Worm (Caenorhabditis elegans) whole organism, late embryonic: Measurements from ENCODE around the gene C04A2.15.

Experiments used
- C38D4.7 ChIP-seq: fragments of 200-800 bp; sonication (Bioruptor generic); optimal IDR thresholded peaks from 2 replicates; lab custom pipeline; 2018; ENCODE audit warnings: mild to moderate bottlenecking, missing genetic modification characterization, moderate library complexity, missing compliant biosample characterization
- F13H6.1 ChIP-seq: sonication (generic microtip); optimal IDR thresholded peaks from 2 replicates; lab custom pipeline; 2016; ENCODE audit warnings: missing genetic modification characterization, missing compliant biosample characterization
- K09A11.1 ChIP-seq: sonication (generic microtip); optimal IDR thresholded peaks from 2 replicates; lab custom pipeline; 2017; ENCODE audit warnings: antibody characterized with exemption, mild to moderate bottlenecking, missing genetic modification characterization, missing compliant biosample characterization; ENCODE audit not compliant: insufficient read depth
- T23F11.4 ChIP-seq: fragments of 200-800 bp; sonication (Bioruptor generic); optimal IDR thresholded peaks from 2 replicates; lab custom pipeline; 2018; ENCODE audit warnings: mild to moderate bottlenecking, missing genetic modification characterization, missing compliant biosample characterization
- Y22D7AL.16 ChIP-seq: sonication (generic microtip); optimal IDR thresholded peaks from 2 replicates; lab custom pipeline; 2016; ENCODE audit warnings: missing genetic modification characterization, missing compliant biosample characterization
- ahr-1 ChIP-seq: sonication (generic microtip); optimal IDR thresholded peaks from 2 replicates; lab custom pipeline; 2016; ENCODE audit warnings: missing genetic modification characterization, missing compliant biosample characterization
- ceh-18 ChIP-seq: sonication (generic microtip); optimal IDR thresholded peaks from 2 replicates; lab custom pipeline; 2016; ENCODE audit warnings: missing genetic modification characterization, missing compliant biosample characterization
- ceh-22 ChIP-seq: sonication (generic microtip); optimal IDR thresholded peaks from 2 replicates; lab custom pipeline; 2017; ENCODE audit warnings: missing biosample characterization, missing genetic modification characterization
- ceh-24 ChIP-seq: sonication (generic microtip); optimal IDR thresholded peaks from 2 replicates; lab custom pipeline; 2016; ENCODE audit warnings: mild to moderate bottlenecking, missing genetic modification characterization, missing compliant biosample characterization
- ceh-30 ChIP-seq: fragments of 150-350 bp; optimal IDR thresholded peaks from 2 replicates; lab custom pipeline; 2014; ENCODE audit warnings: missing biosample characterization, missing genetic modification characterization
- ceh-31 ChIP-seq: sonication (generic microtip); optimal IDR thresholded peaks from 2 replicates; lab custom pipeline; 2016; ENCODE audit warnings: missing genetic modification characterization, missing compliant biosample characterization
- ceh-34 ChIP-seq: sonication (generic microtip); optimal IDR thresholded peaks from 2 replicates; lab custom pipeline; 2016; ENCODE audit warnings: mild to moderate bottlenecking, missing genetic modification characterization, missing compliant biosample characterization
- ceh-45 ChIP-seq: fragments of 200-800 bp; sonication (Bioruptor generic); IDR thresholded peaks from 2 replicates; pipeline ENCODE4 v1.3.6; 2022; ENCODE audit warnings: missing genetic modification reagents, missing genetic modification characterization, missing compliant biosample characterization
- ceh-48 ChIP-seq: sonication (generic microtip); optimal IDR thresholded peaks from 2 replicates; lab custom pipeline; 2016; ENCODE audit warnings: missing genetic modification characterization, inconsistent platforms, missing compliant biosample characterization
- che-1 ChIP-seq: sonication (generic microtip); optimal IDR thresholded peaks from 2 replicates; lab custom pipeline; 2016; ENCODE audit warnings: mild to moderate bottlenecking, missing genetic modification characterization, missing compliant biosample characterization
- dve-1 ChIP-seq: sonication (generic microtip); optimal IDR thresholded peaks from 2 replicates; lab custom pipeline; 2017; ENCODE audit warnings: antibody characterized with exemption, mild to moderate bottlenecking, missing genetic modification characterization, missing compliant biosample characterization
- elt-2 ChIP-seq: sonication (generic microtip); optimal IDR thresholded peaks from 2 replicates; lab custom pipeline; 2016; ENCODE audit warnings: missing genetic modification reagents, missing genetic modification characterization, missing compliant biosample characterization
- ets-4 ChIP-seq: sonication (generic microtip); optimal IDR thresholded peaks from 2 replicates; lab custom pipeline; 2016; ENCODE audit warnings: missing genetic modification characterization, missing compliant biosample characterization
- eyg-1 ChIP-seq: sonication (generic microtip); optimal IDR thresholded peaks from 2 replicates; lab custom pipeline; 2016; ENCODE audit warnings: missing genotype, missing genetic modification characterization, missing compliant biosample characterization
- fax-1 ChIP-seq: sonication (generic microtip); optimal IDR thresholded peaks from 2 replicates; lab custom pipeline; 2016; ENCODE audit warnings: missing genotype, missing genetic modification characterization, missing compliant biosample characterization
- fkh-10 ChIP-seq: fragments of 150-350 bp; optimal IDR thresholded peaks from 2 replicates; lab custom pipeline; 2014; ENCODE audit warnings: missing biosample characterization, missing genetic modification reagents, missing genetic modification characterization
- fkh-6 ChIP-seq: sonication (generic microtip); optimal IDR thresholded peaks from 2 replicates; lab custom pipeline; 2016; ENCODE audit warnings: missing genetic modification characterization, missing compliant biosample characterization
- hlh-13 ChIP-seq: fragments of 200-800 bp; sonication (Bioruptor generic); optimal IDR thresholded peaks from 2 replicates; lab custom pipeline; 2018; ENCODE audit warnings: mild to moderate bottlenecking, missing genetic modification characterization, missing compliant biosample characterization
- hlh-15 ChIP-seq: sonication (generic microtip); optimal IDR thresholded peaks from 2 replicates; lab custom pipeline; 2016; ENCODE audit warnings: missing genetic modification characterization, missing compliant biosample characterization
- hlh-6 ChIP-seq: sonication (generic microtip); optimal IDR thresholded peaks from 2 replicates; lab custom pipeline; 2016; ENCODE audit warnings: missing genotype, missing genetic modification characterization, missing compliant biosample characterization
- madf-2 ChIP-seq: sonication (generic microtip); optimal IDR thresholded peaks from 2 replicates; lab custom pipeline; 2017; ENCODE audit warnings: missing genetic modification characterization, missing compliant biosample characterization
- mec-3 ChIP-seq: sonication (generic microtip); optimal IDR thresholded peaks from 2 replicates; lab custom pipeline; 2016; ENCODE audit warnings: borderline replicate concordance, missing genetic modification characterization, missing compliant biosample characterization
- nfya-1 ChIP-seq: sonication (generic microtip); optimal IDR thresholded peaks from 2 replicates; lab custom pipeline; 2017; ENCODE audit warnings: missing genetic modification characterization, mild to moderate bottlenecking, missing compliant biosample characterization, antibody characterized with exemption, moderate library complexity
- nhr-232 ChIP-seq: sonication (generic microtip); optimal IDR thresholded peaks from 2 replicates; lab custom pipeline; 2016; ENCODE audit warnings: missing genetic modification characterization, missing compliant biosample characterization
- npax-4 ChIP-seq: sonication (generic microtip); optimal IDR thresholded peaks from 2 replicates; lab custom pipeline; 2016; ENCODE audit warnings: missing genetic modification characterization, missing compliant biosample characterization
- pag-3 ChIP-seq: sonication (generic microtip); optimal IDR thresholded peaks from 2 replicates; lab custom pipeline; 2016; ENCODE audit warnings: missing compliant biosample characterization, missing genetic modification characterization, borderline replicate concordance
- pat-9 ChIP-seq: fragments of 200-800 bp; sonication (Bioruptor generic); optimal IDR thresholded peaks from 2 replicates; lab custom pipeline; 2018; ENCODE audit warnings: mild to moderate bottlenecking, missing genetic modification characterization, moderate library complexity, missing compliant biosample characterization
- pha-4 ChIP-seq: fragments of 150-350 bp; optimal IDR thresholded peaks from 2 replicates; lab custom pipeline; 2018; ENCODE audit warnings: missing biosample characterization, missing genetic modification reagents, missing genetic modification characterization
- sox-4 ChIP-seq: sonication (generic microtip); optimal IDR thresholded peaks from 2 replicates; lab custom pipeline; 2017; ENCODE audit warnings: mild to moderate bottlenecking, missing genetic modification characterization, inconsistent platforms, missing compliant biosample characterization
- tbx-2 ChIP-seq: sonication (generic microtip); optimal IDR thresholded peaks from 2 replicates; lab custom pipeline; 2016; ENCODE audit warnings: missing genetic modification characterization, missing compliant biosample characterization
- unc-3 ChIP-seq, 2 experiments: fragments of 200-800 bp in 1 of 2; sonication (Bioruptor generic) in 1 of 2; sonication (generic microtip) in 1 of 2; conservative IDR thresholded peaks in 1 of 2; optimal IDR thresholded peaks in 1 of 2; 2 replicates each; pipeline versions ENCODE4 v1.3.6 to Lab custom; 2016 to 2022; ENCODE audit warnings: missing compliant biosample characterization in 2 of 2, missing genetic modification characterization in 2 of 2, missing genetic modification reagents in 1 of 2
- unc-86 ChIP-seq: sonication (generic microtip); optimal IDR thresholded peaks from 2 replicates; lab custom pipeline; 2016; ENCODE audit warnings: missing genetic modification characterization, missing compliant biosample characterization
- zip-5 ChIP-seq: sonication (generic microtip); optimal IDR thresholded peaks from 2 replicates; lab custom pipeline; 2016; ENCODE audit warnings: missing genetic modification characterization, missing compliant biosample characterization
- ztf-16 ChIP-seq: sonication (generic microtip); optimal IDR thresholded peaks from 2 replicates; lab custom pipeline; 2017; ENCODE audit warnings: missing genetic modification characterization, missing compliant biosample characterization

The C04A2.15 gene

DNA sequence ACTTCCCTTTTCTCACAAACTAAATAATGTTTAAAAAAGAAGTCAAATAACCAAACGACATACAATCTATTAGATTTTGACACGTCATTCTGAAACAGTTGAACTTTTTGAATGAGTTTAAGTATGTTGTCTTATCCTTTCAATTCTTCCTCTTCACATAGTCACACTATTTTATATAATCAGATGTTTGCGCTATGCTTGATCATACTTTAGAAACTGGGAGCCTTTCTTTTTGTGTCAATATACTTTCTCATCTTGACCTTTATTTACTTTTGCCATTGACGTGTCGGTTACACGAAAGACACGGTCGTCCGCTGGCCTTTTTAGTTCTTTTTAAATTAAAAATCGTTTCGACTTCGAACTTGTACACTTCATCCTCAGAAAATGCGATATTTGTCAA, at the start of gene C04A2.15:
TSS of gene C04A2.15 (plus strand) at position 299 of the 400 bp plus-strand sequence.
- TF ChIP-seq ceh-30 (tag; lab: Kevin White, UChicago) (no peak), ets-4 (no peak), ahr-1 (tag; lab: Kevin White, UChicago) (no peak), ceh-18 (tag; lab: Kevin White, UChicago) (no peak), zip-5 (tag; lab: Kevin White, UChicago) (no peak), hlh-13 (GFP tag; lab: Kevin White, UChicago) (no peak), T23F11.4 (no peak), sox-4 (tag; lab: Kevin White, UChicago) (no peak), ceh-34 (tag; lab: Kevin White, UChicago) (no peak), madf-2 (tag; lab: Kevin White, UChicago) (no peak), ceh-24 (tag; lab: Kevin White, UChicago) (no peak), unc-86 (tag; lab: Kevin White, UChicago) (no peak), pat-9 (no peak), unc-3 (GFP tag; conservative IDR thresholded peaks at IDR 0.05; lab: Robert Waterston, UW) (no peak), unc-3 (tag; optimal IDR thresholded peaks at IDR 0.05; lab: Kevin White, UChicago) (no peak), Y22D7AL.16 (tag; lab: Kevin White, UChicago) (no peak), ceh-22 (tag; lab: Kevin White, UChicago) (no peak), mec-3 (tag; lab: Kevin White, UChicago) (no peak), npax-4 (no peak), fkh-10 (GFP tag; lab: Kevin White, UChicago) (no peak)

DNA sequence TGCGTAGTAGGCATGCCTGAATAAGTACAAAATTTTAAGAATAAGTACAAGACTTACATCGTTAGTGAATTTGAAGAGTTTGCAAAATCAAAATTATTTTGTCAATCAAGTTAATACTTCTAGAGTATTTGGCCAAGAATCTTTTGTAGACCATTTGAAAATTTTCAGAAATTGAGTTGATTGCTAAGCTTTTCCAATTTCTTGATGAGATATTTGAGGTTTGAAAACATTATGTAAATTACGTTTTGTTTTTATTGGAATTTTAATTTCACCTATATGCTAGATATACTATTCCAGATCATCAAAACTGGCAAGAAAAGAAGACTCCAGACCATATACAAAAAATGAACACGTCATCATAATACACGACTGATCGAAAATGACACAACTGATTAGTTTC, 49.0 kb upstream of the C04A2.15 start, which contains the start of gene tab-1:
TSS of gene tab-1 (plus strand) at position 301 of the 400 bp plus-strand sequence.
- TF ChIP-seq che-1 (tag; lab: Kevin White, UChicago) (no peak), hlh-13 (GFP tag; lab: Kevin White, UChicago) (no peak), hlh-15 (tag; lab: Kevin White, UChicago) (no peak), K09A11.1 (no peak), fkh-10 (GFP tag; lab: Kevin White, UChicago) (no peak), elt-2 (tag; lab: Kevin White, UChicago) (no peak), fkh-6 (no peak), F13H6.1 (tag; lab: Kevin White, UChicago) (no peak), ceh-34 (tag; lab: Kevin White, UChicago) (no peak), pha-4 (tag; lab: Kevin White, UChicago) (no peak), ceh-48 (tag; lab: Kevin White, UChicago) (no peak), zip-5 (tag; lab: Kevin White, UChicago) (no peak), dve-1 (no peak), ztf-16 (tag; lab: Kevin White, UChicago) (no peak), pag-3 (no peak), madf-2 (tag; lab: Kevin White, UChicago) (no peak), ceh-18 (tag; lab: Kevin White, UChicago) (no peak), mec-3 (tag; lab: Kevin White, UChicago) (no peak), hlh-6 (tag; lab: Kevin White, UChicago) (no peak), npax-4 (no peak)

DNA sequence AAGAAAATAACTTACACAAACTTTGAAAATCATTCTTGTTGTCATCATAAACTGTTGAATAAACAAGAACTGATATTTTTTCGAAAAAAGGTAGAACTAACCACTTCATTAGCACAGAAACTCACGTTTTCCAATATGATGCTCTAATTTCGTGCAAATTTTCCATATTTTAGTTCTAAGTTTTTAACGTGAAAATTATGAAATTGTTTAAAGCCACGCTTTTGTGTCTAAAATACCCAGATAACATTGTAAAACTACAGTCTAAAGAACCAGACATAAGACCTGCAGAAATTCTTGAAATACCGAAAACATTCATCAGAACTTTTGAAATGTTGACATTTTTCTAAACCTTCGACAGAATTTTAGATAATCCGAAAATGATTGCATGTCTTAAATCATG, 44.9 kb upstream of the C04A2.15 start, which contains the start of gene F31E8.5:
TSS of gene F31E8.5 (minus strand) at position 101 of the 400 bp plus-strand sequence.
- TF ChIP-seq pat-9 (no peak), ceh-45 (GFP tag; lab: Robert Waterston, UW) (no peak), zip-5 (tag; lab: Kevin White, UChicago) (no peak), ahr-1 (tag; lab: Kevin White, UChicago) (no peak), nhr-232 (tag; lab: Kevin White, UChicago) (no peak), ets-4 (no peak), fkh-6 (no peak)

DNA sequence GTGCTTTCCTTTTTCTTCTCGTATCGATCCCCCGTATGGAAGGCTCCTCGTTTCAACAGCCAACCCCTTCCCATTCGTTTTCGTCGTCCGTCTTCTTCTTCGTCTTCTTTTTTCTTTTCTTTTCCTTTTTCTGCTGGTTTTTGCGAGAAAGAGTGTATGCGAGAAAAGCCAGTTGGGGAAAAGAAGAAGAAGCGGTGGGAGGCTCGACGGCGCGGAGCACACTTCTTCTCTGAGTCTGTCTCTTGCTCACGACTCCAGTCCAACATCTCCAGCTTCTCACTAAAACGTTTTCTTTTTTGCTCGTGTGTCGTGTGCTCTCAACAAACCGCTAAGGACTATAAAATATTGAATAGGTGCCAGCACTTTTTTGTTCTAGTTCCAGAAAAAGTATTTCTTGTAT, 43.5 kb upstream of the C04A2.15 start:
- TF ChIP-seq dve-1 (no peak), unc-86 (tag; lab: Kevin White, UChicago) (no peak), nfya-1 (tag; lab: Kevin White, UChicago) (peak; percentile 36), K09A11.1 (no peak), tbx-2 (tag; lab: Kevin White, UChicago) (peak; percentile 3), fax-1 (no peak), C38D4.7 (GFP tag; lab: Kevin White, UChicago) (no peak), eyg-1 (no peak), ceh-31 (peak; percentile 44), hlh-6 (tag; lab: Kevin White, UChicago) (no peak)
- TF ChIP-seq, all 69 proteins: peak for 3
